Worm (Caenorhabditis elegans) whole organism, young adult: ENCODE data around the gene srd-12.
A peak's percentile ranks its signal among the peaks of the same experiment; 100 is the strongest.

Experiments used
- B0261.1 ChIP-seq: sonication (generic microtip); optimal IDR thresholded peaks from 2 replicates; lab custom pipeline; 2016; ENCODE audit warnings: mild to moderate bottlenecking, missing genetic modification characterization, moderate library complexity, missing compliant biosample characterization
- B0336.3 ChIP-seq: fragments of 200-800 bp; sonication (Bioruptor generic); IDR thresholded peaks from 2 replicates; pipeline ENCODE4 v1.3.6; 2022; ENCODE audit warnings: missing genetic modification characterization, missing compliant biosample characterization
- F10E7.11 ChIP-seq: sonication (generic microtip); optimal IDR thresholded peaks from 2 replicates; lab custom pipeline; 2017; ENCODE audit warnings: mild to moderate bottlenecking, missing genetic modification characterization, moderate library complexity, missing compliant biosample characterization
- F22D6.2 ChIP-seq: sonication (generic microtip); optimal IDR thresholded peaks from 2 replicates; lab custom pipeline; 2016; ENCODE audit warnings: mild to moderate bottlenecking, missing genetic modification characterization, missing compliant biosample characterization
- F37B4.10 ChIP-seq: fragments of 200-800 bp; sonication (Bioruptor generic); IDR thresholded peaks from 2 replicates; pipeline ENCODE4 v1.3.6; 2022; ENCODE audit warnings: missing genetic modification characterization, missing compliant biosample characterization
- K12H6.12 ChIP-seq: fragments of 200-800 bp; sonication (Bioruptor generic); optimal IDR thresholded peaks from 2 replicates; lab custom pipeline; 2018; ENCODE audit warnings: mild to moderate bottlenecking, missing genetic modification characterization, missing compliant biosample characterization
- Y53G8AR.9 ChIP-seq: fragments of 200-800 bp; sonication (Bioruptor generic); conservative IDR thresholded peaks from 2 replicates; pipeline ENCODE4 v1.3.6; 2022; ENCODE audit warnings: missing genetic modification reagents, missing genetic modification characterization, missing compliant biosample characterization
- Y67H2A.10 ChIP-seq: fragments of 200-800 bp; sonication (Bioruptor generic); conservative IDR thresholded peaks from 2 replicates; pipeline ENCODE4 v1.3.6; 2022; ENCODE audit warnings: missing genetic modification reagents, missing genetic modification characterization, missing compliant biosample characterization
- ZK185.1 ChIP-seq: sonication (generic microtip); optimal IDR thresholded peaks from 2 replicates; lab custom pipeline; 2016; ENCODE audit warnings: mild to moderate bottlenecking, missing genetic modification characterization, missing compliant biosample characterization; ENCODE audit not compliant: poor library complexity, severe bottlenecking
- ama-1 ChIP-seq, 3 experiments: fragments of 150-350 bp in 1 of 3; sonication (generic microtip) in 2 of 3; optimal IDR thresholded peaks; 2 replicates each; lab custom pipeline; 2014 to 2018; ENCODE audit warnings: missing biosample characterization in 2 of 3, missing genetic modification characterization in 2 of 3, missing genetic modification reagents in 2 of 3
- attf-5 ChIP-seq: fragments of 200-800 bp; sonication (Bioruptor generic); optimal IDR thresholded peaks from 2 replicates; lab custom pipeline; 2018; ENCODE audit warnings: mild to moderate bottlenecking, missing genetic modification characterization, missing compliant biosample characterization
- ccch-3 ChIP-seq: fragments of 200-800 bp; sonication (Bioruptor generic); optimal IDR thresholded peaks from 2 replicates; lab custom pipeline; 2018; ENCODE audit warnings: mild to moderate bottlenecking, missing genetic modification characterization, missing compliant biosample characterization
- ceh-27 ChIP-seq: fragments of 200-800 bp; sonication (Bioruptor generic); optimal IDR thresholded peaks from 2 replicates; lab custom pipeline; 2018; ENCODE audit warnings: mild to moderate bottlenecking, missing genetic modification characterization, moderate library complexity, missing compliant biosample characterization
- ceh-58 ChIP-seq: fragments of 200-800 bp; sonication (Bioruptor generic); IDR thresholded peaks from 2 replicates; pipeline ENCODE4 v1.3.6; 2022; ENCODE audit warnings: missing genetic modification characterization, missing compliant biosample characterization
- die-1 ChIP-seq: sonication (generic microtip); optimal IDR thresholded peaks from 2 replicates; lab custom pipeline; 2016; ENCODE audit warnings: missing genotype, mild to moderate bottlenecking, missing genetic modification characterization, missing compliant biosample characterization
- efl-1 ChIP-seq: fragments of 150-350 bp; optimal IDR thresholded peaks from 2 replicates; lab custom pipeline; 2014; ENCODE audit warnings: missing biosample characterization, missing genetic modification reagents, missing genetic modification characterization
- egl-44 ChIP-seq: fragments of 200-800 bp; sonication (Bioruptor generic); IDR thresholded peaks from 2 replicates; pipeline ENCODE4 v1.3.6; 2022; ENCODE audit warnings: missing genetic modification reagents, missing genetic modification characterization, missing compliant biosample characterization
- gei-17 ChIP-seq: fragments of 200-800 bp; sonication (Bioruptor generic); optimal IDR thresholded peaks from 2 replicates; lab custom pipeline; 2018; ENCODE audit warnings: mild to moderate bottlenecking, missing genetic modification characterization, missing compliant biosample characterization
- him-1 ChIP-seq: sonication (generic microtip); optimal IDR thresholded peaks from 2 replicates; lab custom pipeline; 2016; ENCODE audit warnings: missing genotype, missing genetic modification reagents, missing genetic modification characterization, missing compliant biosample characterization
- hlh-12 ChIP-seq: sonication (generic microtip); optimal IDR thresholded peaks from 2 replicates; lab custom pipeline; 2016; ENCODE audit warnings: missing genetic modification characterization, missing compliant biosample characterization
- lag-1 ChIP-seq: fragments of 200-800 bp; sonication (Bioruptor generic); IDR thresholded peaks from 2 replicates; pipeline ENCODE4 v1.3.6; 2022; ENCODE audit warnings: missing genetic modification reagents, missing genetic modification characterization, missing compliant biosample characterization
- let-526 ChIP-seq: fragments of 200-800 bp; sonication (Bioruptor generic); IDR thresholded peaks from 2 replicates; pipeline ENCODE4 v1.3.6; 2022; ENCODE audit warnings: missing genetic modification reagents, missing genetic modification characterization, missing compliant biosample characterization
- lin-26 ChIP-seq: fragments of 200-800 bp; sonication (Bioruptor generic); IDR thresholded peaks from 2 replicates; pipeline ENCODE4 v1.3.6; 2022; ENCODE audit warnings: missing genetic modification reagents, missing genetic modification characterization, missing compliant biosample characterization
- lin-35 ChIP-seq, 3 experiments: fragments of 150-350 bp in 2 of 3; sonication (generic microtip) in 1 of 3; optimal IDR thresholded peaks; 2 replicates each; lab custom pipeline; 2014 to 2018; ENCODE audit warnings: missing biosample characterization in 3 of 3, missing genetic modification characterization in 3 of 3, missing genetic modification reagents in 3 of 3
- lin-40 ChIP-seq: sonication (generic microtip); optimal IDR thresholded peaks from 2 replicates; lab custom pipeline; 2016; ENCODE audit warnings: missing genetic modification characterization, mild to moderate bottlenecking, missing compliant biosample characterization, missing genotype, missing genetic modification reagents
- lir-1 ChIP-seq: fragments of 200-800 bp; sonication (Bioruptor generic); conservative IDR thresholded peaks from 2 replicates; pipeline ENCODE4 v1.3.6; 2022; ENCODE audit warnings: missing genetic modification reagents, missing genetic modification characterization, missing compliant biosample characterization
- madf-10 ChIP-seq: sonication (generic microtip); optimal IDR thresholded peaks from 2 replicates; lab custom pipeline; 2016; ENCODE audit warnings: mild to moderate bottlenecking, missing genetic modification characterization, missing compliant biosample characterization
- mel-28 ChIP-seq: sonication (generic microtip); optimal IDR thresholded peaks from 2 replicates; lab custom pipeline; 2016; ENCODE audit warnings: borderline replicate concordance, mild to moderate bottlenecking, missing genetic modification characterization, missing compliant biosample characterization
- nfya-2 ChIP-seq: fragments of 200-800 bp; sonication (Bioruptor generic); IDR thresholded peaks from 2 replicates; pipeline ENCODE4 v1.3.6; 2022; ENCODE audit warnings: missing genetic modification reagents, missing genetic modification characterization, missing compliant biosample characterization
- nhr-179 ChIP-seq: sonication (generic microtip); optimal IDR thresholded peaks from 2 replicates; lab custom pipeline; 2016; ENCODE audit warnings: mild to moderate bottlenecking, missing genetic modification characterization, missing compliant biosample characterization
- nhr-27 ChIP-seq: fragments of 200-800 bp; sonication (Bioruptor generic); optimal IDR thresholded peaks from 2 replicates; lab custom pipeline; 2018; ENCODE audit warnings: mild to moderate bottlenecking, missing genetic modification characterization, moderate library complexity, missing compliant biosample characterization
- pbrm-1 ChIP-seq: fragments of 200-800 bp; sonication (Bioruptor generic); IDR thresholded peaks from 2 replicates; pipeline ENCODE4 v1.3.6; 2022; ENCODE audit warnings: missing genetic modification reagents, missing genetic modification characterization, missing compliant biosample characterization
- rec-8 ChIP-seq, 2 experiments: sonication (generic microtip); optimal IDR thresholded peaks; 2 replicates each; lab custom pipeline; 2016; ENCODE audit warnings: mild to moderate bottlenecking in 2 of 2, missing genetic modification characterization in 2 of 2, missing genetic modification reagents in 2 of 2, missing genotype in 2 of 2, missing biosample characterization in 1 of 2, missing compliant biosample characterization in 1 of 2, moderate library complexity in 1 of 2
- repo-1 ChIP-seq: sonication (generic microtip); optimal IDR thresholded peaks from 2 replicates; lab custom pipeline; 2017; ENCODE audit warnings: mild to moderate bottlenecking, missing genetic modification characterization, missing compliant biosample characterization
- sdz-38 ChIP-seq: sonication (generic microtip); optimal IDR thresholded peaks from 2 replicates; lab custom pipeline; 2016; ENCODE audit warnings: missing genotype, missing genetic modification characterization, missing compliant biosample characterization
- sea-2 ChIP-seq: fragments of 200-800 bp; sonication (Bioruptor generic); IDR thresholded peaks from 2 replicates; pipeline ENCODE4 v1.3.6; 2022; ENCODE audit warnings: missing genetic modification characterization, missing compliant biosample characterization
- snpc-1.3 ChIP-seq: sonication (generic microtip); optimal IDR thresholded peaks from 2 replicates; lab custom pipeline; 2017; ENCODE audit warnings: missing genetic modification characterization, mild to moderate bottlenecking, missing compliant biosample characterization, antibody characterized with exemption, moderate library complexity, missing genotype, missing genetic modification reagents; ENCODE audit not compliant: insufficient read depth
- snpc-4 ChIP-seq, 5 experiments: fragments of 150-350 bp in 1 of 5; sonication (generic microtip) in 4 of 5; optimal IDR thresholded peaks; 2 replicates each; lab custom pipeline; 2014 to 2018; ENCODE audit warnings: missing genetic modification characterization in 5 of 5, missing biosample characterization in 3 of 5, antibody characterized with exemption in 2 of 5, mild to moderate bottlenecking in 2 of 5, missing compliant biosample characterization in 2 of 5, missing genotype in 2 of 5, moderate library complexity in 2 of 5, missing genetic modification reagents in 1 of 5
- tbp1 ChIP-seq: fragments of 200-800 bp; sonication (Bioruptor generic); optimal IDR thresholded peaks from 2 replicates; lab custom pipeline; 2018; ENCODE audit warnings: mild to moderate bottlenecking, missing genetic modification characterization, missing compliant biosample characterization
- xnd-1 ChIP-seq: sonication (generic microtip); optimal IDR thresholded peaks from 2 replicates; lab custom pipeline; 2016; ENCODE audit warnings: missing genotype, missing genetic modification reagents, missing genetic modification characterization, missing compliant biosample characterization
- zim-3 ChIP-seq: sonication (generic microtip); optimal IDR thresholded peaks from 2 replicates; lab custom pipeline; 2017; ENCODE audit warnings: mild to moderate bottlenecking, missing genetic modification characterization, moderate library complexity, missing compliant biosample characterization
- ztf-28 ChIP-seq: fragments of 200-800 bp; sonication (Bioruptor generic); IDR thresholded peaks from 2 replicates; pipeline ENCODE4 v1.3.6; 2022; ENCODE audit warnings: missing genetic modification reagents, missing genetic modification characterization, missing compliant biosample characterization

srd-12 gene

ce11 chrIV:5590120-5590519 is 39.9 kb downstream of the srd-12 start (continued):
- TF ChIP-seq gei-17 (no peak), ccch-3 (GFP tag; lab: Kevin White, UChicago) (no peak), B0261.1 (tag; lab: Kevin White, UChicago) (no peak), lir-1 (no peak), tbp1 (GFP tag; lab: Kevin White, UChicago) (peak; percentile 18), F10E7.11 (no peak), nfya-2 (GFP tag; lab: Robert Waterston, UW) (no peak), xnd-1 (tag; lab: Kevin White, UChicago) (no peak), ZK185.1 (no peak), lin-40 (peak; percentile 2), Y67H2A.10 (GFP tag; lab: Robert Waterston, UW) (no peak), attf-5 (no peak), ztf-28 (GFP tag; lab: Robert Waterston, UW) (no peak)

ce11 chrIV:5587964-5588860 is 41.8 kb downstream of the srd-12 start:
- no peak for TF ChIP-seq Y53G8AR.9 (GFP tag; lab: Robert Waterston, UW)
- TF ChIP-seq lin-26 (GFP tag; lab: Robert Waterston, UW), result no peak
- no peak for TF ChIP-seq let-526 (GFP tag; lab: Robert Waterston, UW)
- TF ChIP-seq hlh-12, result no peak
- no peak for TF ChIP-seq attf-5
- no peak for TF ChIP-seq snpc-4 (GFP tag; optimal IDR thresholded peaks at IDR 0.05; lab: Kevin White, UChicago)
- peak in 3 of 4 experiments; percentile 17 to 68 (median 66) for TF ChIP-seq snpc-4 (tag; optimal IDR thresholded peaks at IDR 0.05; lab: Kevin White, UChicago)
- TF ChIP-seq ztf-28 (GFP tag; lab: Robert Waterston, UW), result no peak
- TF ChIP-seq zim-3 (tag; lab: Kevin White, UChicago), result no peak
- peak; percentile 36 for TF ChIP-seq K12H6.12 (tag; lab: Kevin White, UChicago)
- TF ChIP-seq pbrm-1 (GFP tag; lab: Robert Waterston, UW), result no peak
- TF ChIP-seq mel-28 (tag; lab: Kevin White, UChicago), result no peak
- TF ChIP-seq egl-44, result no peak

ce11 chrIV:5586320-5586720 is 43.7 kb downstream of the srd-12 start:
- peak; percentile 28 for TF ChIP-seq ceh-27 (GFP tag; lab: Kevin White, UChicago)
- TF ChIP-seq K12H6.12 (tag; lab: Kevin White, UChicago), result peak; percentile 70
- TF ChIP-seq B0336.3 (GFP tag; lab: Robert Waterston, UW), result no peak

ce11 chrIV:5584384-5584783 is 45.7 kb downstream of the srd-12 start, which contains the start of gene fkh-7:
Gene fkh-7 (plus strand): TSS chrIV:5584684.
- no peak for TF ChIP-seq sdz-38 (tag; lab: Kevin White, UChicago)
- TF ChIP-seq lin-35 (GFP tag; optimal IDR thresholded peaks at IDR 0.05; lab: Kevin White, UChicago), result no peak
- no peak for TF ChIP-seq nhr-179
- TF ChIP-seq F10E7.11, result no peak
- no peak for TF ChIP-seq madf-10 (tag; lab: Kevin White, UChicago)
- TF ChIP-seq snpc-1.3 (tag; lab: Kevin White, UChicago), result no peak
- no peak for TF ChIP-seq F22D6.2 (tag; lab: Kevin White, UChicago)
- TF ChIP-seq ama-1 (optimal IDR thresholded peaks at IDR 0.05; lab: Kevin White, UChicago), result no peak
- no peak for TF ChIP-seq ama-1 (GFP tag; optimal IDR thresholded peaks at IDR 0.05; lab: Kevin White, UChicago)
- TF ChIP-seq him-1 (tag; lab: Kevin White, UChicago), result no peak
- no peak for TF ChIP-seq nhr-27 (tag; lab: Kevin White, UChicago)
- TF ChIP-seq B0261.1 (tag; lab: Kevin White, UChicago), result no peak
- TF ChIP-seq lag-1, result no peak
- TF ChIP-seq rec-8 (tag; optimal IDR thresholded peaks at IDR 0.05; lab: Kevin White, UChicago), result no peak
- TF ChIP-seq die-1 (tag; lab: Kevin White, UChicago), result no peak
- TF ChIP-seq repo-1 (tag; lab: Kevin White, UChicago), result no peak
- TF ChIP-seq efl-1 (GFP tag; lab: Kevin White, UChicago), result no peak
- no peak for TF ChIP-seq ceh-58 (GFP tag; lab: Robert Waterston, UW)
- TF ChIP-seq sea-2 (GFP tag; lab: Robert Waterston, UW), result no peak
- TF ChIP-seq F37B4.10 (GFP tag; lab: Robert Waterston, UW), result no peak
- TF ChIP-seq, all 124 proteins: peak for 0
